Fruit fly (Drosophila melanogaster) whole organism, embryonic: ENCODE data around the gene unc-13.

Experiments used
- Ada2b ChIP-seq: fragments of 200-800 bp; sonication (Bioruptor generic); IDR thresholded peaks from 2 replicates; pipeline ENCODE4 v1.3.6; 2022; ENCODE audit warnings: missing biosample characterization, missing genetic modification characterization
- B-H1 ChIP-seq: fragments of 200-800 bp; sonication (Bioruptor generic); IDR thresholded peaks from 3 replicates; pipeline ENCODE4 v1.3.6; 2022; ENCODE audit warnings: missing biosample characterization, missing genetic modification characterization
- BtbVII ChIP-seq: fragments of 200-800 bp; sonication (Bioruptor generic); optimal IDR thresholded peaks from 3 replicates; lab custom pipeline; 2017; ENCODE audit warnings: missing biosample characterization, mild to moderate bottlenecking, missing genetic modification characterization
- CG11723 ChIP-seq: fragments of 200-800 bp; sonication (Bioruptor generic); optimal IDR thresholded peaks from 2 replicates; lab custom pipeline; 2017; ENCODE audit warnings: missing biosample characterization, mild to moderate bottlenecking, missing genetic modification characterization
- CG12155 ChIP-seq: fragments of 200-800 bp; sonication (Bioruptor generic); optimal IDR thresholded peaks from 3 replicates; lab custom pipeline; 2016; ENCODE audit warnings: missing biosample characterization, missing genetic modification characterization
- CG1233 ChIP-seq: fragments of 200-800 bp; sonication (Bioruptor generic); optimal IDR thresholded peaks from 4 replicates; lab custom pipeline; 2018; ENCODE audit warnings: missing biosample characterization, mild to moderate bottlenecking, missing genetic modification characterization
- CG12744 ChIP-seq: fragments of 200-800 bp; sonication (Bioruptor generic); optimal IDR thresholded peaks from 2 replicates; lab custom pipeline; 2016; ENCODE audit warnings: missing biosample characterization, missing genetic modification characterization
- CG14050 ChIP-seq: fragments of 200-800 bp; sonication (Bioruptor generic); IDR thresholded peaks from 3 replicates; pipeline ENCODE4 v1.3.6; 2022; ENCODE audit warnings: missing biosample characterization, missing genetic modification characterization
- CG1529 ChIP-seq: fragments of 200-800 bp; sonication (Bioruptor generic); optimal IDR thresholded peaks from 3 replicates; lab custom pipeline; 2018; ENCODE audit warnings: missing biosample characterization, missing genetic modification characterization
- CG17802 ChIP-seq: fragments of 200-800 bp; sonication (Bioruptor generic); optimal IDR thresholded peaks from 2 replicates; lab custom pipeline; 2018; ENCODE audit warnings: missing biosample characterization, mild to moderate bottlenecking, missing genetic modification characterization, moderate library complexity
- CG1792 ChIP-seq: fragments of 200-800 bp; sonication (Bioruptor generic); optimal IDR thresholded peaks from 2 replicates; lab custom pipeline; 2016; ENCODE audit warnings: missing biosample characterization, missing genetic modification characterization
- CG18476 ChIP-seq: fragments of 200-800 bp; sonication (Bioruptor generic); optimal IDR thresholded peaks from 2 replicates; lab custom pipeline; 2016; ENCODE audit warnings: missing biosample characterization, mild to moderate bottlenecking, missing genetic modification characterization
- CG31365 ChIP-seq: fragments of 200-800 bp; sonication (Bioruptor generic); optimal IDR thresholded peaks from 2 replicates; lab custom pipeline; 2018; ENCODE audit warnings: missing biosample characterization, mild to moderate bottlenecking, missing genetic modification characterization
- CG3163 ChIP-seq: fragments of 200-800 bp; sonication (Bioruptor generic); optimal IDR thresholded peaks from 3 replicates; lab custom pipeline; 2016; ENCODE audit warnings: missing biosample characterization, missing genetic modification characterization
- CG32772 ChIP-seq: fragments of 200-800 bp; sonication (Bioruptor generic); IDR thresholded peaks from 2 replicates; pipeline ENCODE4 v1.3.6; 2022; ENCODE audit warnings: missing biosample characterization, missing genetic modification characterization
- CG34422 ChIP-seq: fragments of 200-800 bp; sonication (Bioruptor generic); IDR thresholded peaks from 3 replicates; pipeline ENCODE4 v1.3.6; 2022; ENCODE audit warnings: missing biosample characterization, missing genetic modification characterization
- CG4707 ChIP-seq: fragments of 200-800 bp; sonication (Bioruptor generic); optimal IDR thresholded peaks from 2 replicates; lab custom pipeline; 2018; ENCODE audit warnings: missing biosample characterization, mild to moderate bottlenecking, missing genetic modification characterization, moderate library complexity
- Camta ChIP-seq: fragments of 200-800 bp; sonication (Bioruptor generic); optimal IDR thresholded peaks from 2 replicates; lab custom pipeline; 2016; ENCODE audit warnings: missing biosample characterization, missing genetic modification characterization
- Fer1 ChIP-seq: fragments of 200-800 bp; sonication (Bioruptor generic); optimal IDR thresholded peaks from 2 replicates; lab custom pipeline; 2017; ENCODE audit warnings: missing biosample characterization, mild to moderate bottlenecking, missing genetic modification characterization
- Fer2 ChIP-seq: fragments of 200-800 bp; sonication (Bioruptor generic); optimal IDR thresholded peaks from 2 replicates; lab custom pipeline; 2018; ENCODE audit warnings: missing biosample characterization, mild to moderate bottlenecking, missing genetic modification characterization, moderate library complexity
- HHEX ChIP-seq: fragments of 200-800 bp; sonication (Bioruptor generic); optimal IDR thresholded peaks from 3 replicates; lab custom pipeline; 2017; ENCODE audit warnings: missing biosample characterization, mild to moderate bottlenecking, missing genetic modification characterization, missing genetic modification reagents
- Hmx ChIP-seq: fragments of 200-800 bp; sonication (Bioruptor generic); optimal IDR thresholded peaks from 2 replicates; lab custom pipeline; 2016; ENCODE audit warnings: missing biosample characterization, missing genetic modification characterization
- Jarid2 ChIP-seq: fragments of 200-800 bp; sonication (Bioruptor generic); optimal IDR thresholded peaks from 3 replicates; lab custom pipeline; 2017; ENCODE audit warnings: mild to moderate bottlenecking, missing biosample characterization, missing genetic modification reagents, missing genetic modification characterization
- Lhr ChIP-seq: fragments of 200-800 bp; sonication (Bioruptor generic); optimal IDR thresholded peaks from 3 replicates; lab custom pipeline; 2017; ENCODE audit warnings: mild to moderate bottlenecking, missing biosample characterization, missing genetic modification reagents, missing genetic modification characterization
- Mes4 ChIP-seq: fragments of 200-800 bp; sonication (Bioruptor generic); optimal IDR thresholded peaks from 2 replicates; lab custom pipeline; 2016; ENCODE audit warnings: missing biosample characterization, missing genetic modification characterization
- Pdp1 ChIP-seq, 2 experiments: fragments of 200-800 bp; sonication (Bioruptor generic); optimal IDR thresholded peaks; 3 replicates each; lab custom pipeline; 2016; ENCODE audit warnings: missing biosample characterization in 2 of 2, missing genetic modification characterization in 2 of 2, mild to moderate bottlenecking in 1 of 2, moderate library complexity in 1 of 2
- Scr ChIP-seq: fragments of 200-800 bp; sonication (Bioruptor generic); IDR thresholded peaks from 2 replicates; pipeline ENCODE4 v1.3.6; 2022; ENCODE audit warnings: missing biosample characterization, missing genetic modification characterization; ENCODE audit not compliant: partially characterized antibody
- ap ChIP-seq: fragments of 200-800 bp; sonication (Bioruptor generic); IDR thresholded peaks from 2 replicates; pipeline ENCODE4 v1.3.6; 2022; ENCODE audit warnings: missing biosample characterization, missing genetic modification characterization
- cato ChIP-seq: fragments of 200-800 bp; sonication (Bioruptor generic); optimal IDR thresholded peaks from 2 replicates; lab custom pipeline; 2016; ENCODE audit warnings: missing biosample characterization, missing genetic modification characterization, borderline replicate concordance
- eve ChIP-seq, 2 experiments: fragments of >200 bp; optimal IDR thresholded peaks; 2 replicates each; lab custom pipeline; 2017; ENCODE audit warnings: missing biosample characterization in 2 of 2, missing genetic modification characterization in 2 of 2
- gcm ChIP-seq: fragments of 200-800 bp; sonication (Bioruptor generic); optimal IDR thresholded peaks from 2 replicates; lab custom pipeline; 2019; ENCODE audit warnings: missing biosample characterization, mild to moderate bottlenecking, missing genetic modification characterization, moderate library complexity
- jigr1 ChIP-seq: fragments of 200-800 bp; sonication (Bioruptor generic); IDR thresholded peaks from 3 replicates; pipeline ENCODE4 v1.3.6; 2022; ENCODE audit warnings: missing biosample characterization, missing genetic modification characterization
- lola ChIP-seq, 3 experiments: fragments of >200 bp in 2 of 3; fragments of 200-800 bp in 1 of 3; sonication (Bioruptor generic) in 1 of 3; optimal IDR thresholded peaks; 2 replicates each; lab custom pipeline; 2017 to 2019; ENCODE audit warnings: missing biosample characterization in 3 of 3, missing genetic modification characterization in 3 of 3, mild to moderate bottlenecking in 1 of 3, moderate library complexity in 1 of 3
- lov ChIP-seq, 2 experiments: fragments of 200-800 bp in 1 of 2; fragments of >200 bp in 1 of 2; sonication (Bioruptor generic) in 1 of 2; IDR thresholded peaks in 1 of 2; optimal IDR thresholded peaks in 1 of 2; 2 replicates in 1 of 2; 3 replicates in 1 of 2; pipeline versions ENCODE4 v1.3.6 to Lab custom; 2017 to 2022; ENCODE audit warnings: missing biosample characterization in 1 of 2, missing genetic modification characterization in 1 of 2
- maf-S ChIP-seq: fragments of 200-800 bp; sonication (Bioruptor generic); optimal IDR thresholded peaks from 2 replicates; lab custom pipeline; 2016; ENCODE audit warnings: missing biosample characterization, missing genetic modification characterization
- nau ChIP-seq: fragments of 200-800 bp; sonication (Bioruptor generic); optimal IDR thresholded peaks from 3 replicates; lab custom pipeline; 2017; ENCODE audit warnings: missing biosample characterization, mild to moderate bottlenecking, missing genetic modification characterization, missing genetic modification reagents
- oc ChIP-seq: fragments of 200-800 bp; sonication (Bioruptor generic); optimal IDR thresholded peaks from 2 replicates; lab custom pipeline; 2018; ENCODE audit warnings: missing biosample characterization, mild to moderate bottlenecking, missing genetic modification characterization, moderate library complexity
- onecut ChIP-seq: fragments of 200-800 bp; sonication (Bioruptor generic); IDR thresholded peaks from 2 replicates; pipeline ENCODE4 v1.3.6; 2022; ENCODE audit warnings: missing biosample characterization, missing genetic modification characterization
- repo ChIP-seq: fragments of 200-800 bp; sonication (Bioruptor generic); optimal IDR thresholded peaks from 2 replicates; lab custom pipeline; 2016; ENCODE audit warnings: missing biosample characterization, missing genetic modification characterization
- schlank ChIP-seq: fragments of 200-800 bp; sonication (Bioruptor generic); optimal IDR thresholded peaks from 2 replicates; lab custom pipeline; 2018; ENCODE audit warnings: missing biosample characterization, mild to moderate bottlenecking, missing genetic modification characterization
- sna ChIP-seq: fragments of 200-800 bp; sonication (Bioruptor generic); IDR thresholded peaks from 2 replicates; pipeline ENCODE4 v1.3.6; 2022; ENCODE audit warnings: missing biosample characterization, missing genetic modification characterization; ENCODE audit not compliant: partially characterized antibody
- sob ChIP-seq: fragments of 200-800 bp; sonication (Bioruptor generic); IDR thresholded peaks from 2 replicates; pipeline ENCODE4 v1.3.6; 2022; ENCODE audit warnings: missing biosample characterization, missing genetic modification characterization
- stwl ChIP-seq: fragments of 200-800 bp; sonication (Bioruptor generic); optimal IDR thresholded peaks from 3 replicates; lab custom pipeline; 2018; ENCODE audit warnings: missing biosample characterization, mild to moderate bottlenecking, missing genetic modification characterization, moderate library complexity
- tap ChIP-seq: fragments of 200-800 bp; optimal IDR thresholded peaks from 3 replicates; lab custom pipeline; 2019; ENCODE audit warnings: missing biosample characterization, mild to moderate bottlenecking, missing genetic modification characterization, moderate library complexity
- tgo ChIP-seq: fragments of 200-800 bp; sonication (Bioruptor generic); IDR thresholded peaks from 3 replicates; pipeline ENCODE4 v1.3.6; 2022; ENCODE audit warnings: missing biosample characterization, missing genetic modification characterization
- toy ChIP-seq: fragments of 200-800 bp; sonication (Bioruptor generic); IDR thresholded peaks from 2 replicates; pipeline ENCODE4 v1.3.6; 2022; ENCODE audit warnings: missing biosample characterization, missing genetic modification characterization
- twi ChIP-seq: fragments of 200-800 bp; optimal IDR thresholded peaks from 2 replicates; lab custom pipeline; 2019; ENCODE audit warnings: missing biosample characterization, mild to moderate bottlenecking, missing genetic modification characterization, moderate library complexity
- unpg ChIP-seq: fragments of 200-800 bp; sonication (Bioruptor generic); optimal IDR thresholded peaks from 3 replicates; lab custom pipeline; 2018; ENCODE audit warnings: missing biosample characterization, mild to moderate bottlenecking, missing genetic modification characterization, moderate library complexity
- yki ChIP-seq: fragments of >200 bp; optimal IDR thresholded peaks from 3 replicates; lab custom pipeline; 2018

Gene unc-13

DNA sequence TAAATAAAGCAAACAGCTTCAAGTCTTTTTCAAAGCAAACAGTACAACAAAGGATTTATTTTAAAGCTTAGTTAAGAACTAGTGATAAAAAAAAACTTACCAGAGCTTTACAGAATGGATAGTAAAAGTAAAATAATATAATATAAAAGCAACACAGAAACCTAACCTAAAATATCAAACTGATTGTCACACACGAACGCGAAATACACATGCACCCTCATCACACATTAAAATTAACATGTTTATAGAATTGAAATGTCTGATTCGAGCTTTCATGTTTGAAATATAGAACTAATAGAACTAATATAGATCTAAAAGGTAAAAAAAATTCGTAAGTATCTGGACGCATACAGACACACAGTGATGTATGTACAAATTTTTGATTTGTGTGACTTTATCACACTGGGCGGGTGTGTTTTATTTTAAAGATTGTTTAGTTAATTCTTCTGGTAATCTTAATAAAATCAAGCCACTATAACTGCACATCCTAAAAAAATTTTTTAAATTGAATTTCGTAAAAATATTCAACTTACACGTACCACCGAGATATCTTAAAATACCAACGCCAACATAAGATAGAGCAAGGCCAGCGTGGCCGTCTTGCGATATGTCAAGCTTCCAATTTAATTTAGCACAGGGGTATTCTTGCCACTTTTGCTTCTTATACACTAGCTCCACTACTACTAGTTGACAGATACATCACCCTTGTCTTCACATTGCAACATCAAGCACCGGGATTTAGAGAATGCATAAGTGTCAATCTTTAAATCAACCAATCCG, 45.5 kb downstream of the unc-13 start, which contains the start of gene Gyf (continued):
- TF ChIP-seq onecut (GFP tag; lab: Robert Waterston, UW) (no peak), CG3163 (GFP tag; lab: Kevin White, UChicago) (no peak), Fer1 (GFP tag; lab: Kevin White, UChicago) (peak; percentile 13), Scr (GFP tag; lab: Robert Waterston, UW) (no peak), twi (tag; lab: Kevin White, UChicago) (no peak), B-H1 (no peak), CG32772 (GFP tag; lab: Robert Waterston, UW) (no peak), CG11723 (peak; percentile 100), Mes4 (GFP tag; lab: Kevin White, UChicago) (peak; percentile 29), Ada2b (GFP tag; lab: Robert Waterston, UW) (0 out of 2 replicates have a peak, but pooled peaks have one; percentile 23), stwl (tag; lab: Kevin White, UChicago) (no peak), gcm (GFP tag; lab: Kevin White, UChicago) (no peak), toy (GFP tag; lab: Robert Waterston, UW) (no peak), maf-S (no peak), lov (optimal IDR thresholded peaks at IDR 0.05; lab: Kevin White, UChicago) (no peak), lov (GFP tag; IDR thresholded peaks at IDR 0.05; lab: Robert Waterston, UW) (no peak), repo (no peak), eve (GFP tag; optimal IDR thresholded peaks at IDR 0.05; lab: Kevin White, UChicago) (peak in 1 of 2 experiments; percentile 52), schlank (tag; lab: Kevin White, UChicago) (no peak), Lhr (GFP tag; lab: Kevin White, UChicago) (peak; percentile 85), Camta (GFP tag; lab: Kevin White, UChicago) (no peak), CG17802 (tag; lab: Kevin White, UChicago) (peak; percentile 100), CG12744 (GFP tag; lab: Kevin White, UChicago) (no peak), CG1233 (GFP tag; lab: Kevin White, UChicago) (no peak), CG1792 (no peak), ap (GFP tag; lab: Robert Waterston, UW) (no peak), lola (GFP tag; optimal IDR thresholded peaks at IDR 0.05; lab: Kevin White, UChicago) (peak in 1 of 3 experiments; percentile 77), Fer2 (tag; lab: Kevin White, UChicago) (no peak), CG4707 (GFP tag; lab: Kevin White, UChicago) (no peak), Hmx (GFP tag; lab: Kevin White, UChicago) (no peak), HHEX (no peak), Jarid2 (GFP tag; lab: Kevin White, UChicago) (no peak), unpg (GFP tag; lab: Kevin White, UChicago) (no peak), CG14050 (GFP tag; lab: Robert Waterston, UW) (no peak), sob (no peak), yki (no peak), oc (no peak), CG18476 (GFP tag; lab: Kevin White, UChicago) (no peak), CG34422 (GFP tag; lab: Robert Waterston, UW) (no peak; the same call in 2 of the 3 replicates), jigr1 (GFP tag; lab: Robert Waterston, UW) (no peak), CG1529 (GFP tag; lab: Kevin White, UChicago) (no peak), tap (tag; lab: Kevin White, UChicago) (no peak), tgo (GFP tag; lab: Robert Waterston, UW) (no peak), CG31365 (tag; lab: Kevin White, UChicago) (no peak), cato (GFP tag; lab: Kevin White, UChicago) (no peak), sna (GFP tag; lab: Robert Waterston, UW) (no peak), nau (no peak), BtbVII (GFP tag; lab: Kevin White, UChicago) (no peak), CG12155 (GFP tag; lab: Kevin White, UChicago) (no peak), Pdp1 (GFP tag; optimal IDR thresholded peaks at IDR 0.05; lab: Kevin White, UChicago) (peak in 1 of 2 experiments; percentile 35)
